Fruit fly (Drosophila melanogaster) whole organism, pupa: Measurements from ENCODE around the gene CG12481.

ENCODE experiments used
- CG10348 ChIP-seq: fragments of 200-800 bp; sonication (Bioruptor generic); IDR thresholded peaks from 2 replicates; pipeline ENCODE4 v1.3.6; 2022; ENCODE audit warnings: missing biosample characterization, missing genetic modification characterization
- CG12605 ChIP-seq: fragments of 200-800 bp; sonication (Bioruptor generic); IDR thresholded peaks from 2 replicates; pipeline ENCODE4 v1.3.6; 2022; ENCODE audit warnings: missing biosample characterization, missing genetic modification characterization
- CG13204 ChIP-seq: fragments of 200-800 bp; sonication (Bioruptor generic); optimal IDR thresholded peaks from 2 replicates; lab custom pipeline; 2018; ENCODE audit warnings: missing biosample characterization, mild to moderate bottlenecking, missing genetic modification characterization, moderate library complexity
- CG14655 ChIP-seq: fragments of 200-800 bp; sonication (Bioruptor generic); optimal IDR thresholded peaks from 3 replicates; lab custom pipeline; 2017; ENCODE audit warnings: mild to moderate bottlenecking, missing biosample characterization, missing genetic modification reagents, missing genetic modification characterization
- CG15710 ChIP-seq: fragments of 200-800 bp; sonication (Bioruptor generic); optimal IDR thresholded peaks from 2 replicates; lab custom pipeline; 2018; ENCODE audit warnings: missing biosample characterization, mild to moderate bottlenecking, missing genetic modification characterization, moderate library complexity
- CG17806 ChIP-seq: fragments of 200-800 bp; sonication (Bioruptor generic); optimal IDR thresholded peaks from 2 replicates; lab custom pipeline; 2018; ENCODE audit warnings: missing biosample characterization, mild to moderate bottlenecking, missing genetic modification characterization, moderate library complexity
- CG32121 ChIP-seq: fragments of 200-800 bp; sonication (Bioruptor generic); IDR thresholded peaks from 2 replicates; pipeline ENCODE4 v1.3.6; 2022; ENCODE audit warnings: missing biosample characterization, missing genetic modification characterization
- CG34367 ChIP-seq: fragments of 200-800 bp; sonication (Bioruptor generic); optimal IDR thresholded peaks from 2 replicates; lab custom pipeline; 2018; ENCODE audit warnings: missing biosample characterization, mild to moderate bottlenecking, missing genetic modification characterization
- CG4496 ChIP-seq: fragments of 200-800 bp; sonication (Bioruptor generic); IDR thresholded peaks from 3 replicates; pipeline ENCODE4 v1.3.6; 2022; ENCODE audit warnings: missing biosample characterization, missing genetic modification characterization
- CG8159 ChIP-seq: fragments of 200-800 bp; sonication (Bioruptor generic); optimal IDR thresholded peaks from 3 replicates; lab custom pipeline; 2018; ENCODE audit warnings: missing biosample characterization, mild to moderate bottlenecking, missing genetic modification characterization, moderate library complexity
- CG8301 ChIP-seq: fragments of 200-800 bp; sonication (Bioruptor generic); optimal IDR thresholded peaks from 2 replicates; lab custom pipeline; 2018; ENCODE audit warnings: missing biosample characterization, mild to moderate bottlenecking, missing genetic modification characterization
- CG9948 ChIP-seq: fragments of 200-800 bp; sonication (Bioruptor generic); optimal IDR thresholded peaks from 2 replicates; lab custom pipeline; 2018; ENCODE audit warnings: missing biosample characterization, mild to moderate bottlenecking, missing genetic modification characterization, moderate library complexity
- D1 ChIP-seq: fragments of 200-800 bp; sonication (Bioruptor generic); optimal IDR thresholded peaks from 2 replicates; lab custom pipeline; 2018; ENCODE audit warnings: missing biosample characterization, mild to moderate bottlenecking, missing genetic modification characterization, moderate library complexity
- EcR ChIP-seq: fragments of 200-800 bp; sonication (Bioruptor generic); optimal IDR thresholded peaks from 3 replicates; lab custom pipeline; 2019; ENCODE audit warnings: missing biosample characterization, missing genetic modification characterization, mild to moderate bottlenecking, moderate library complexity, missing genetic modification reagents
- Ets98B ChIP-seq: fragments of 200-800 bp; sonication (Bioruptor generic); IDR thresholded peaks from 2 replicates; pipeline ENCODE4 v1.3.6; 2022; ENCODE audit warnings: missing biosample characterization, missing genetic modification characterization
- Pif1A ChIP-seq: fragments of 200-800 bp; sonication (Bioruptor generic); optimal IDR thresholded peaks from 3 replicates; lab custom pipeline; 2016; ENCODE audit warnings: missing biosample characterization, missing genetic modification characterization
- Pif1B ChIP-seq: fragments of 200-800 bp; sonication (Bioruptor generic); optimal IDR thresholded peaks from 3 replicates; lab custom pipeline; 2016; ENCODE audit warnings: missing biosample characterization, missing genetic modification characterization
- Snoo ChIP-seq: fragments of 200-800 bp; sonication (Bioruptor generic); optimal IDR thresholded peaks from 3 replicates; lab custom pipeline; 2017; ENCODE audit warnings: missing biosample characterization, mild to moderate bottlenecking, missing genetic modification characterization, inconsistent platforms
- fd96Ca ChIP-seq: fragments of 200-800 bp; sonication (Bioruptor generic); IDR thresholded peaks from 3 replicates; pipeline ENCODE4 v1.3.6; 2022; ENCODE audit warnings: missing biosample characterization, missing genetic modification characterization
- gl ChIP-seq: fragments of 200-800 bp; sonication (Bioruptor generic); optimal IDR thresholded peaks from 2 replicates; lab custom pipeline; 2018; ENCODE audit warnings: missing biosample characterization, mild to moderate bottlenecking, missing genetic modification characterization
- rn ChIP-seq: fragments of 200-800 bp; sonication (Bioruptor generic); IDR thresholded peaks from 2 replicates; pipeline ENCODE4 v1.3.6; 2022; ENCODE audit warnings: missing biosample characterization, missing genetic modification characterization

The CG12481 gene

DNA sequence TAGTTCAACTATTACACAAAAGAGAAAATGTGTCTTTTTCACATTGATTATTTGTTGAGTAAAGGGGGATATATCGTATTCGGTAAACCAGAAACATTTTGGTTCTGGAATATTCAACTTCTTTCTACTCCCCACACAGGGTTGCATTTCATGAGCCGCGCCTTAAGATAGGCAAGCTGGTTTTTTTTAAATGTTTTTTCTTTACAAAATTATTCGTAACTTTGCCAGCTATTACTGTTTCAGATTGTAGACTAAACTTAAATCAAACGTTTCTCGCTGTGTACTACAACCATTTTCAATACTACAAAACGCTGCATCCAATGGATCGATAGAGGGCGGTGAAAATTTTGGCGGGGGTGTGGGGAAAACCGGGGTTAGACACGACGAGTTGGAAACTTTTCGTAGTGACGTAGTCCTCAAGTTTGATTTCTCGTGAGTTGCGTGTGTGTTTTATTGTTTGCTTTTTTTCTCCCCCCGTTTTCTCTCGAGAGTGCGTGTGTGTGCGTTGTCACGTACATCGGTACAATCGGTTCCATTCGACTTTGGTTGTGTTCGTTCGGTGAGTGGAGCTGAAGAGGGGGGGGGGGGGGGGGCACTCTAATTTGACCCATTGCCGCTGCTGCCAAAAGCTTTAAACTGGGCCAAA is 26.6 kb downstream of the CG12481 start:
- TF ChIP-seq CG12605 (GFP tag; lab: Robert Waterston, UW) (0 out of 2 replicates have a peak, but pooled peaks have one; percentile 30), CG17806 (tag; lab: Kevin White, UChicago) (peak; percentile 15), CG14655 (GFP tag; lab: Kevin White, UChicago) (peak; percentile 60), Pif1A (GFP tag; lab: Kevin White, UChicago) (peak; percentile 41), Pif1B (GFP tag; lab: Kevin White, UChicago) (no peak), D1 (tag; lab: Kevin White, UChicago) (no peak), EcR (GFP tag; lab: Kevin White, UChicago) (no peak), CG15710 (tag; lab: Kevin White, UChicago) (peak; percentile 17), CG32121 (GFP tag; lab: Robert Waterston, UW) (no peak), CG34367 (no peak), CG13204 (no peak), CG8159 (tag; lab: Kevin White, UChicago) (no peak), CG8301 (peak; percentile 44), Snoo (no peak), rn (no peak), CG4496 (GFP tag; lab: Robert Waterston, UW) (peak; percentile 43; the same call in 1 of the 3 replicates), fd96Ca (GFP tag; lab: Robert Waterston, UW) (peak; percentile 54; the same call in 1 of the 3 replicates), gl (tag; lab: Kevin White, UChicago) (no peak), CG9948 (tag; lab: Kevin White, UChicago) (peak; percentile 10), Ets98B (GFP tag; lab: Robert Waterston, UW) (peak; percentile 46), CG10348 (no peak)

DNA sequence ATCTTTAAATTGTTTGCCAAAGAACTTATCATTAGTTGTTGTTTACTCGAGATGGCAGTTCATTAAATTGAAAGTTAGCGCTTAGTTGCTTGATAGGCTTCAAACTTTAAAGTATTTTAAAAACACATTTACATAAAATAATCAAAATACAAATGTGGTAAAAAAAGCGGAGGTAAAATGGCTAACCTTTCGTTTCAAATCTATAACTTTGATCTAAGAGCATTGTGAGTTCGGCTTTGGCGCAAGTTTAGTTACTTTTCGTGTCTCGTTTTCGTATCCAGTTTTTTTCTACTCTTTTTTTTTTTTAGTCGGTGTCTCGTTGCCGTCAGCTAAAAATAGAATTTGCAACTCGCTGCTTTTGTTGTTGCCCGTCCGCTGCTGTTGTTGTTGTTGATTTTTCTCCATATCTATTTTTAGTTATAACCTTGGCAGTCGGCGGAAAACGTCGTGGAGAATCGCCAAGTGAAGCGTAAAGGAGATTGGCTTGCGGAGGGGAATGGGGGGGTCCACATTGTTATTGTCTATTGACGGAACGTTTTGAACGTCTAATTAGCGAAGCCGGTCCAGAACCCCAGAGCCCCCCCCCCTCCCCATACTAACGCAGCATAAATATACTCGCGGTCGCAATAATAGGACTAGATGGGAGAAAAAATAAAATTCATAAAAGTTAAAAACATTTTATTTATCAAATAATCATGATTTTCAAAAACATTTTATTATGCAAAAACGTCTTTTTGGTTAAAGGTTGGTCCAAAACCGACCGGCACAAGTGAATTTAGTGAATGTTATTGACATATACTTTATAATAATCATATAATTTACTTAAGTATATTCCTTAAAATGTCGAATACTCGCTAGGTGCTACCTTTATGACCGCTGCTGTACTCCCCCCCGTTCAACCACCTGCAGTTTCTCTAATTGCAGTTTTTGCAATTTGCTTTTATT is 27.7 kb downstream of the CG12481 start:
- TF ChIP-seq Snoo (peak; percentile 22), CG8301 (peak; percentile 88), CG17806 (tag; lab: Kevin White, UChicago) (peak; percentile 76), CG9948 (tag; lab: Kevin White, UChicago) (peak; percentile 86), CG8159 (tag; lab: Kevin White, UChicago) (peak; percentile 79), CG10348 (peak; percentile 41; the same call in 1 of the 2 replicates), CG13204 (peak; percentile 24), CG12605 (GFP tag; lab: Robert Waterston, UW) (peak; percentile 81), rn (peak; percentile 43; the same call in 1 of the 2 replicates), CG15710 (tag; lab: Kevin White, UChicago) (peak; percentile 68), CG34367 (peak; percentile 64), EcR (GFP tag; lab: Kevin White, UChicago) (peak; percentile 6), CG4496 (GFP tag; lab: Robert Waterston, UW) (peak; percentile 90), Pif1A (GFP tag; lab: Kevin White, UChicago) (peak; percentile 48), gl (tag; lab: Kevin White, UChicago) (peak; percentile 13), fd96Ca (GFP tag; lab: Robert Waterston, UW) (peak; percentile 57), D1 (tag; lab: Kevin White, UChicago) (no peak), Ets98B (GFP tag; lab: Robert Waterston, UW) (peak; percentile 74), Pif1B (GFP tag; lab: Kevin White, UChicago) (peak; percentile 46), CG32121 (GFP tag; lab: Robert Waterston, UW) (peak; percentile 83), CG14655 (GFP tag; lab: Kevin White, UChicago) (peak; percentile 93)
- TF ChIP-seq, all 21 proteins: peak for 20

DNA sequence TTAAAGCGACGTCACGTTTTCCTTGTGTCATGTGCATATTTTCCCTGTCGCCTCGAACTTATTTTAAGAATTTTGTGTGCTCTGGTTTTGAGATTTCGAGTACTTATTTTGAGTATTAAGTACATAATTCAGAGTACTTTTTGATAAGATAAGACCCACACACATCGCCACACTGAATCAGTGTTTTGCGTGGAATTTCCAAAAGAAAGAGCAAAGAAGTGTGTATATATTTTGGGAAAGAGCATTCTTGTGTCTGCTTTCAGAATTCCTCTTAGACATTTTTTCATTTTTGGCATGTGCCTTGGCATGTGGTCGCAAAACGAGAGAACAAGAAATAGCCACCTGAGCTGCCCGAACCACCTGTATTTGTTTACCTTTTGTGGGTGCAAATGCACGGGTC is 28.8 kb downstream of the CG12481 start:
- TF ChIP-seq CG15710 (tag; lab: Kevin White, UChicago) (peak; percentile 6), CG8159 (tag; lab: Kevin White, UChicago) (no peak), CG8301 (peak; percentile 31), CG12605 (GFP tag; lab: Robert Waterston, UW) (peak; percentile 27; the same call in 1 of the 2 replicates), CG4496 (GFP tag; lab: Robert Waterston, UW) (0 out of 3 replicates have a peak, but pooled peaks have one; percentile 21), CG32121 (GFP tag; lab: Robert Waterston, UW) (peak; percentile 51), CG14655 (GFP tag; lab: Kevin White, UChicago) (peak; percentile 43), Ets98B (GFP tag; lab: Robert Waterston, UW) (peak; percentile 31; the same call in 1 of the 2 replicates), CG9948 (tag; lab: Kevin White, UChicago) (no peak)
- TF ChIP-seq, all 21 proteins: peak for 7

DNA sequence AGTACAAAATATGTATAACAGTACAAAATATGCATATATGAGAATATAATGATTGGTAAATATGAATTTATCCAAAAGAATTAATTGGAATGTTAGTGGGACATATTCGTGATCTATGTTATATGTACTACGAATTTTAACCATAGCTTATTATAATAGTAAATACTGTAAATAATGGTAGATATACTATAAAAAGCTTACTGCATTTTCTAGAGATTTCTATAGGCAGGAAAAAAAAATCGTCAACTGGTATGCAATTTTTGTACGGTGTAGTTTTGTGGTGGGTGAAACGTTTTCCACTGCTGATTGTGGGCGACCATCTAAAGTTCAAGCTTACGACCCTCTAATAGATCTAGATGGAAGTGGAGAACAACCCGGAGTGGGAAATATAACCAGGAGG is 29.8 kb downstream of the CG12481 start:
- TF ChIP-seq Pif1B (GFP tag; lab: Kevin White, UChicago) (no peak), CG32121 (GFP tag; lab: Robert Waterston, UW) (no peak), EcR (GFP tag; lab: Kevin White, UChicago) (no peak), D1 (tag; lab: Kevin White, UChicago) (no peak), Snoo (no peak), CG8301 (peak; percentile 16), CG4496 (GFP tag; lab: Robert Waterston, UW) (0 out of 3 replicates have a peak, but pooled peaks have one; percentile 7), CG8159 (tag; lab: Kevin White, UChicago) (no peak)
